Worm (Caenorhabditis elegans): Measurements from ENCODE around the gene H06A10.1.

Gene H06A10.1

DNA sequence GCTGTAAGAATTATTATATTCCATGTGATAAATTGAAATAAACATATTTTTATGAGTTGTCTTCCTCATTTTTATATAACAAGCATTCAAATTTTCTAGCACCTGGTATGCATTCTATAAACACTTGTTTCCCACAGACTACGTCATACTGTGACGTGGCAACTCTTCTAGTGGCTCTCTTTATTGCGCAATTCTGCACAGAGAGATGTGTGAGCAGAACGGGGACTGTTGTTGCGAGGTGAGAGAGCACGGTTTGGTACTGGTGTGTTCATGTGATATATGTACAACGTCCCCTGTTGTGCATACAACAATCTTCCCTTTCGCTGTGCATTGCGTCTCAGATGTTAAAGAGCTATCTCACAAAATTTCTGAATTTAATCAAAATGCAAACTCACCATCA is 17.8 kb downstream of the H06A10.1 start:
- no peak for TF ChIP-seq lin-26 (GFP tag; IDR thresholded peaks at IDR 0.05)
- TF ChIP-seq F10E7.11 (tag; optimal IDR thresholded peaks at IDR 0.05), result no peak
- no peak for TF ChIP-seq repo-1 (tag; optimal IDR thresholded peaks at IDR 0.05)

DNA sequence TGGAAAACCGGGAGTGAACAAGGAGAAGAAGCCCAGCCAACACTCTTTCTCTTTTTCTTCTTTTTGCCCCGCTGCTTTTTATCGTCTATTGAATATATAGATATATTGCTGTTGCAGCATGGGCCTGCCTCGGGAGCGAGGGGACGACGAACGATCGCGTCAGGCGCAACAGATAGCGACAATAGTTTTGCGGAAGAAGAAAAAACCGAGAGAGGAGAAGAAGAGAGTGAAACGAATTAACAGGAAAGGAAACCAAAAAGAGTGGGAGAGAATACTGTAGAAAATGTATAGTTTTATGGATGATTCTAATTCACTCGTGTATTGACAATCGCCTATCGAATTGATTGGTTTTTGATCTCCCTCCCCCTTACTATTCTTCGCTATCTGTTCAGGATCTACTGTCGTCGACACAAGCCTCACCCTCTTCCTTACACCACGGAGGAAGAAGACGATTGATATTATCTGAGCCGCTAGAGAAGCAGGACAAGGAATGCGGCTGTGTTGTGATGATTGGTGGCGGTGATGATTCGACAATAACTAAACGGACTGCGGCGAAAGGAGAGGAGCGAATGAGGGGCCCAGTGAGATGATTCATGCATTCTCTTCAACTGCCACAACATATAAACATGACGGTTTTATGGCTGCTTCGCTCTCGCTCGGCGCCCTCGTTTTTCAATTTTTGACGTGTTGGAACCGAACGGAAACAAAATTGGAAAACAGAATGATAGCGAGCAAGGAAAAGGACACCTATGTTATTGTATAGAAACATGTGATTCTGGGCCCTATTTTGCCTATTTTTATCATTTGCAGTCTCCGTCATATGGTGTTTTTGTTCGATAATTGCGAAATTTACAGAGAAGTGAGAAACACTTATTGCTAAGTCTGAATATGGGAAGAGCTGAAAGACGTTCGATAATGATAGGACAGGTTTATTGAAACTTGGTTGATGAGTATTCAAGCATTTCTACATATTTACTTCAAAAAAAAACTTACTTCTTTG is 19.2 kb downstream of the H06A10.1 start:
- TF ChIP-seq F10E7.11 (tag; optimal IDR thresholded peaks at IDR 0.05) (no peak), chd-7 (tag; optimal IDR thresholded peaks at IDR 0.05) (peak; percentile 6), pha-4 (tag; optimal IDR thresholded peaks at IDR 0.05) (no peak), zfh-2 (GFP tag; conservative IDR thresholded peaks at IDR 0.05) (0 out of 2 replicates have a peak, but pooled peaks have one; percentile 38), cebp-1 (GFP tag; IDR thresholded peaks at IDR 0.05) (peak; percentile 92), cebp-1 (tag; optimal IDR thresholded peaks at IDR 0.05) (peak; percentile 90), nfyb-1 (GFP tag; IDR thresholded peaks at IDR 0.05) (0 out of 2 replicates have a peak, but pooled peaks have one; percentile 6), dox-1 (GFP tag; IDR thresholded peaks at IDR 0.05) (peak; percentile 33)

DNA sequence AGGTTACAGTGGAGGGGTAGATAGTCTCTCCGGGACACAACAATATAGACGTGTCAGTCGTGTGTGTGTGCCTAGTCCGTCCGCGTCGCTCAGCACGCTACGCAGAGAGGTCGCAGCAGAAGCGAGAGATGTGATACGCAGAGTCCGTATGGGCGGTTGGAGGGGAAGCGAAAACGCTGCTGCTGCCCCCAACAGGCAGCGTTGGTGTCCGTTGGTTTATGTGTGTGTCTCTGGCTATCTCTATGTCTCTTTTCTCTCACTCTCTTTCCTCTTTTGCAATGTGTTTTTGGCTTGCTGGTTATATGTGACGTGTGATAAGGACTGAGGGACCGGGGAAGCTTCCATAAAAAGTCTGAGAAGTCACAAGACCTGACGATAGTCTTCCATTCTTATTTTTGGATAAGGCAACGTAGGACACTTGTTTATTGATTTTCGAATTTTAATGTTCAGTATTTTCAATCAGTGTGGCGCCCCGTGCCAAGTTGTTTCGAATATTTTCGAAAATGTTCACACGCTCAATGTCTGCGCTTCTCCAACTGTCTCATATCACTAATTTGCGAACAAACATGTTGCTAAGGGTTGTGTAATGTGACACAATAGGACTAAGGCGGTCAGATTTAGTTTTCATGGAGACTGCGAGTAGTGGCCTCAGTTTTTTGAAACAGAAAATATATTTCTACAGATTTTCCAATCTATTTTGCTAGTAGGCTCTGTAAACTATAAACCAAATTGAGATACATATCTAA is 20.2 kb downstream of the H06A10.1 start, which contains the start of gene pab-2:
TSS of gene pab-2 (minus strand) at position 69 of the 746 bp plus-strand sequence.
- TF ChIP-seq efl-1 (GFP tag; optimal IDR thresholded peaks at IDR 0.05), result no peak
- no peak for TF ChIP-seq ceh-79 (tag; optimal IDR thresholded peaks at IDR 0.05)
- peak; percentile 76 for TF ChIP-seq atf-7 (tag; optimal IDR thresholded peaks at IDR 0.05)
- TF ChIP-seq somi-1 (GFP tag; optimal IDR thresholded peaks at IDR 0.05), result peak; percentile 28
- peak; percentile 65 for TF ChIP-seq mcd-1 (GFP tag; IDR thresholded peaks at IDR 0.05)
- TF ChIP-seq athp-1 (tag; optimal IDR thresholded peaks at IDR 0.05), result no peak
- no peak for TF ChIP-seq zim-3 (tag; optimal IDR thresholded peaks at IDR 0.05)
- TF ChIP-seq ccch-3 (GFP tag; optimal IDR thresholded peaks at IDR 0.05), result no peak
- TF ChIP-seq ztf-3 (GFP tag; optimal IDR thresholded peaks at IDR 0.05), result no peak
- TF ChIP-seq cebp-1 (GFP tag; IDR thresholded peaks at IDR 0.05), result peak; percentile 59; the same call in 1 of the 2 replicates
- peak; percentile 73 for TF ChIP-seq cebp-1 (tag; optimal IDR thresholded peaks at IDR 0.05)
- no peak for TF ChIP-seq sdz-38 (tag; optimal IDR thresholded peaks at IDR 0.05)
- peak; percentile 53 for TF ChIP-seq attf-5 (GFP tag; optimal IDR thresholded peaks at IDR 0.05)
- no peak for TF ChIP-seq aptf-3 (GFP tag; IDR thresholded peaks at IDR 0.05)
- TF ChIP-seq nhr-27 (tag; optimal IDR thresholded peaks at IDR 0.05), result no peak
- peak; percentile 97 for TF ChIP-seq zfh-2 (GFP tag; conservative IDR thresholded peaks at IDR 0.05)
- peak; percentile 53 for TF ChIP-seq madf-10 (tag; optimal IDR thresholded peaks at IDR 0.05)
- peak; percentile 82 for TF ChIP-seq ztf-26 (tag; optimal IDR thresholded peaks at IDR 0.05)
- 0 out of 2 replicates have a peak, but pooled peaks have one; percentile 59 for TF ChIP-seq Y53G8AR.9 (GFP tag; conservative IDR thresholded peaks at IDR 0.05)
- peak; percentile 55 for TF ChIP-seq ceh-27 (GFP tag; optimal IDR thresholded peaks at IDR 0.05)
- 0 out of 2 replicates have a peak, but pooled peaks have one; percentile 49 for TF ChIP-seq Y56A3A.18 (GFP tag; IDR thresholded peaks at IDR 0.05)
- no peak for TF ChIP-seq snpc-4 (GFP tag; optimal IDR thresholded peaks at IDR 0.05)
- TF ChIP-seq snpc-4 (tag; optimal IDR thresholded peaks at IDR 0.05), result peak in 3 of 4 experiments; percentile 22 to 50 (median 41)
- peak; percentile 84 to 85 for TF ChIP-seq let-607 (tag; optimal IDR thresholded peaks at IDR 0.05)
- peak; percentile 79 for TF ChIP-seq K12H6.12 (tag; optimal IDR thresholded peaks at IDR 0.05)
- TF ChIP-seq ztf-22 (GFP tag; optimal IDR thresholded peaks at IDR 0.05), result peak; percentile 43
- peak; percentile 71; the same call in 1 of the 2 replicates for TF ChIP-seq egl-44 (GFP tag; IDR thresholded peaks at IDR 0.05)
- TF ChIP-seq lin-26 (GFP tag; IDR thresholded peaks at IDR 0.05), result 0 out of 2 replicates have a peak, but pooled peaks have one; percentile 43
- TF ChIP-seq hsf-1 (GFP tag; IDR thresholded peaks at IDR 0.05), result no peak
- TF ChIP-seq lin-40 (tag; optimal IDR thresholded peaks at IDR 0.05), result peak; percentile 79
- no peak for TF ChIP-seq F23B12.7 (tag; optimal IDR thresholded peaks at IDR 0.05; ENCODE audit: insufficient read depth)
- peak; percentile 65 for TF ChIP-seq tbp1 (GFP tag; optimal IDR thresholded peaks at IDR 0.05)
- TF ChIP-seq madf-6 (GFP tag; IDR thresholded peaks at IDR 0.05), result peak; percentile 30; the same call in 1 of the 2 replicates
- no peak for TF ChIP-seq snpc-3.4 (tag; optimal IDR thresholded peaks at IDR 0.05)
